Worm (Caenorhabditis elegans) whole organism, L3 larva: ENCODE data around the gene str-260.
"Not testable (repeated sequence)": the region's sequence is repeated elsewhere in the genome, so short reads cannot be mapped to it uniquely, and the experiment has no call there.

Experiments used
- ZK546.5 ChIP-seq: sonication (generic microtip); optimal IDR thresholded peaks from 2 replicates; lab custom pipeline; 2017; ENCODE audit warnings: missing biosample characterization, missing genetic modification characterization
- aly-2 ChIP-seq: fragments of 150-350 bp; optimal IDR thresholded peaks from 2 replicates; lab custom pipeline; 2014; ENCODE audit warnings: missing biosample characterization, missing genetic modification characterization
- ceh-28 ChIP-seq: fragments of 150-350 bp; optimal IDR thresholded peaks from 2 replicates; lab custom pipeline; 2014; ENCODE audit warnings: missing biosample characterization, missing genetic modification reagents, missing genetic modification characterization
- ceh-82 ChIP-seq: fragments of 150-350 bp; optimal IDR thresholded peaks from 2 replicates; lab custom pipeline; 2014; ENCODE audit warnings: missing biosample characterization, missing genetic modification characterization
- ceh-9 ChIP-seq: sonication (generic microtip); optimal IDR thresholded peaks from 2 replicates; lab custom pipeline; 2018; ENCODE audit warnings: missing biosample characterization, missing genetic modification characterization
- egl-5 ChIP-seq: fragments of 150-350 bp; optimal IDR thresholded peaks from 2 replicates; lab custom pipeline; 2017; ENCODE audit warnings: missing biosample characterization, missing genetic modification reagents, missing genetic modification characterization, inconsistent platforms
- elt-1 ChIP-seq: fragments of 150-350 bp; optimal IDR thresholded peaks from 2 replicates; lab custom pipeline; 2014; ENCODE audit warnings: missing biosample characterization, missing genetic modification characterization
- elt-2 ChIP-seq: sonication (generic microtip); optimal IDR thresholded peaks from 2 replicates; lab custom pipeline; 2016; ENCODE audit warnings: missing genetic modification reagents, mild to moderate bottlenecking, missing genetic modification characterization, missing compliant biosample characterization
- fkh-10 ChIP-seq: sonication (generic microtip); optimal IDR thresholded peaks from 2 replicates; lab custom pipeline; 2017; ENCODE audit warnings: missing biosample characterization, missing genetic modification reagents, missing genetic modification characterization
- fkh-2 ChIP-seq: fragments of 150-350 bp; optimal IDR thresholded peaks from 2 replicates; lab custom pipeline; 2014; ENCODE audit warnings: missing biosample characterization, missing genetic modification reagents, missing genetic modification characterization
- fos-1 ChIP-seq: fragments of 150-350 bp; optimal IDR thresholded peaks from 2 replicates; lab custom pipeline; 2014; ENCODE audit warnings: missing biosample characterization, missing genetic modification characterization
- hmg-11 ChIP-seq: sonication (generic microtip); optimal IDR thresholded peaks from 2 replicates; lab custom pipeline; 2016; ENCODE audit warnings: missing genetic modification characterization, missing compliant biosample characterization
- jun-1 ChIP-seq: fragments of 150-350 bp; optimal IDR thresholded peaks from 2 replicates; lab custom pipeline; 2014; ENCODE audit warnings: missing biosample characterization, missing genetic modification reagents, missing genetic modification characterization
- lin-15B ChIP-seq: fragments of 150-350 bp; optimal IDR thresholded peaks from 2 replicates; lab custom pipeline; 2014; ENCODE audit warnings: missing biosample characterization, missing genetic modification characterization
- lin-39 ChIP-seq: fragments of 150-350 bp; optimal IDR thresholded peaks from 2 replicates; lab custom pipeline; 2018; ENCODE audit warnings: missing biosample characterization, missing genetic modification reagents, missing genetic modification characterization
- lsy-12 ChIP-seq: sonication (generic microtip); optimal IDR thresholded peaks from 2 replicates; lab custom pipeline; 2016; ENCODE audit warnings: mild to moderate bottlenecking, missing genetic modification characterization, missing compliant biosample characterization
- mdl-1 ChIP-seq: fragments of 150-350 bp; optimal IDR thresholded peaks from 2 replicates; lab custom pipeline; 2014; ENCODE audit warnings: missing biosample characterization, missing genetic modification characterization
- mml-1 ChIP-seq: fragments of 150-350 bp; sonication (generic microtip); optimal IDR thresholded peaks from 3 replicates; lab custom pipeline; 2014; ENCODE audit warnings: missing biosample characterization, missing genetic modification characterization
- nfya-1 ChIP-seq: sonication (generic microtip); optimal IDR thresholded peaks from 2 replicates; lab custom pipeline; 2017; ENCODE audit warnings: missing genetic modification characterization, mild to moderate bottlenecking, missing compliant biosample characterization, antibody characterized with exemption, moderate library complexity; ENCODE audit not compliant: insufficient read depth
- nhr-11 ChIP-seq: fragments of 150-350 bp; optimal IDR thresholded peaks from 2 replicates; lab custom pipeline; 2014; ENCODE audit warnings: missing biosample characterization, missing genetic modification characterization
- nhr-12 ChIP-seq: fragments of 150-350 bp; optimal IDR thresholded peaks from 2 replicates; lab custom pipeline; 2014; ENCODE audit warnings: missing biosample characterization, missing genetic modification characterization
- nhr-23 ChIP-seq: fragments of 150-350 bp; optimal IDR thresholded peaks from 2 replicates; lab custom pipeline; 2014; ENCODE audit warnings: missing biosample characterization, missing genetic modification reagents, missing genetic modification characterization
- nhr-237 ChIP-seq: fragments of 150-350 bp; optimal IDR thresholded peaks from 2 replicates; lab custom pipeline; 2014; ENCODE audit warnings: missing biosample characterization, missing genetic modification characterization
- nhr-67 ChIP-seq: fragments of 150-350 bp; optimal IDR thresholded peaks from 2 replicates; lab custom pipeline; 2014; ENCODE audit warnings: missing biosample characterization, missing genetic modification characterization
- nhr-76 ChIP-seq: fragments of 150-350 bp; sonication (generic microtip); optimal IDR thresholded peaks from 5 replicates; lab custom pipeline; 2014; ENCODE audit warnings: missing biosample characterization, missing genetic modification characterization
- pha-4 ChIP-seq: fragments of 150-350 bp; optimal IDR thresholded peaks from 2 replicates; lab custom pipeline; 2014; ENCODE audit warnings: missing biosample characterization, missing genetic modification reagents, missing genetic modification characterization
- pqm-1 ChIP-seq: fragments of 150-350 bp; optimal IDR thresholded peaks from 2 replicates; lab custom pipeline; 2017; ENCODE audit warnings: missing biosample characterization, missing genetic modification characterization, inconsistent platforms
- sea-2 ChIP-seq: fragments of 150-350 bp; sonication (generic microtip); optimal IDR thresholded peaks from 4 replicates; lab custom pipeline; 2014; ENCODE audit warnings: missing biosample characterization, missing genetic modification reagents, missing genetic modification characterization
- snpc-4 ChIP-seq: fragments of 150-350 bp; optimal IDR thresholded peaks from 2 replicates; lab custom pipeline; 2014; ENCODE audit warnings: missing biosample characterization, missing genetic modification characterization
- tbx-2 ChIP-seq: sonication (generic microtip); optimal IDR thresholded peaks from 2 replicates; lab custom pipeline; 2016; ENCODE audit warnings: mild to moderate bottlenecking, missing genetic modification characterization, missing compliant biosample characterization
- unc-39 ChIP-seq: sonication (generic microtip); optimal IDR thresholded peaks from 4 replicates; lab custom pipeline; 2017; ENCODE audit warnings: missing biosample characterization, missing genetic modification characterization
- unc-62 ChIP-seq: fragments of 150-350 bp; sonication (generic microtip); optimal IDR thresholded peaks from 4 replicates; lab custom pipeline; 2014; ENCODE audit warnings: missing biosample characterization, missing genetic modification reagents, missing genetic modification characterization
- zag-1 ChIP-seq: fragments of 150-350 bp; optimal IDR thresholded peaks from 2 replicates; lab custom pipeline; 2014; ENCODE audit warnings: missing biosample characterization, missing genetic modification characterization
- ztf-11 ChIP-seq: fragments of 150-350 bp; optimal IDR thresholded peaks from 2 replicates; lab custom pipeline; 2014; ENCODE audit warnings: missing biosample characterization, missing genetic modification characterization

Gene str-260

ce11 chrV:3564335-3564734 is 37.4 kb downstream of the str-260 start, which contains the start of gene T24A6.17:
Gene T24A6.17, minus strand, starts transcription at chrV:3564435.
- TF ChIP-seq zag-1 (tag; lab: Kevin White, UChicago); fos-1; ceh-9 (tag; lab: Kevin White, UChicago): not testable (repeated sequence)
- TF ChIP-seq, all 47 proteins: peak for 0; not testable (repeated sequence) for 47

- TF ChIP-seq pqm-1 (tag; lab: Kevin White, UChicago); nhr-12; jun-1 (tag; lab: Kevin White, UChicago): not testable (repeated sequence)
Measured at ce11 chrV:3570695-3571094, 43.7 kb downstream of the str-260 start, which contains the start of gene F40C5.2. Gene F40C5.2, plus strand, starts transcription at chrV:3570995.

- TF ChIP-seq mml-1 (tag; lab: Kevin White, UChicago); nhr-23; fkh-2 (tag; lab: Kevin White, UChicago): not testable (repeated sequence)
Measured at ce11 chrV:3572408-3572807, 45.4 kb downstream of the str-260 start, which contains the start of gene F40C5.1. Gene F40C5.1, plus strand, starts transcription at chrV:3572708.

- TF ChIP-seq ZK546.5, result no peak
- TF ChIP-seq nhr-11, result no peak
- TF ChIP-seq nhr-237 (tag; lab: Kevin White, UChicago), result no peak
- no peak for TF ChIP-seq fos-1
- no peak for TF ChIP-seq aly-2 (tag; lab: Kevin White, UChicago)
- TF ChIP-seq jun-1 (tag; lab: Kevin White, UChicago), result no peak
- no peak for TF ChIP-seq pha-4
- TF ChIP-seq nhr-67 (tag; lab: Kevin White, UChicago), result no peak
- no peak for TF ChIP-seq mml-1 (tag; lab: Kevin White, UChicago)
- no peak for TF ChIP-seq snpc-4
- TF ChIP-seq ceh-82 (tag; lab: Kevin White, UChicago), result no peak
- no peak for TF ChIP-seq ceh-28
- no peak for TF ChIP-seq ceh-9 (tag; lab: Kevin White, UChicago)
- TF ChIP-seq, all 47 proteins: peak for 0
Measured at ce11 chrV:3575759-3576158, 48.8 kb downstream of the str-260 start, which contains the start of gene grl-27. Gene grl-27, minus strand, starts transcription at chrV:3575859.

- no peak for TF ChIP-seq ztf-11
- no peak for TF ChIP-seq snpc-4
- TF ChIP-seq nfya-1 (tag; lab: Kevin White, UChicago), result no peak
- no peak for TF ChIP-seq pqm-1 (tag; lab: Kevin White, UChicago)
- TF ChIP-seq aly-2 (tag; lab: Kevin White, UChicago), result no peak
- no peak for TF ChIP-seq nhr-76 (tag; lab: Kevin White, UChicago)
- no peak for TF ChIP-seq fkh-2 (tag; lab: Kevin White, UChicago)
- no peak for TF ChIP-seq sea-2
- no peak for TF ChIP-seq hmg-11 (tag; lab: Kevin White, UChicago)
- no peak for TF ChIP-seq egl-5 (tag; lab: Kevin White, UChicago)
- TF ChIP-seq pha-4, result no peak
- no peak for TF ChIP-seq nhr-23
- no peak for TF ChIP-seq nhr-12
- TF ChIP-seq fkh-10 (GFP tag; lab: Kevin White, UChicago), result no peak
- no peak for TF ChIP-seq mml-1 (tag; lab: Kevin White, UChicago)
- TF ChIP-seq jun-1 (tag; lab: Kevin White, UChicago), result no peak
- TF ChIP-seq lin-15B (tag; lab: Kevin White, UChicago), result no peak
- no peak for TF ChIP-seq unc-62
- TF ChIP-seq unc-39 (tag; lab: Kevin White, UChicago), result no peak
- no peak for TF ChIP-seq mdl-1 (tag; lab: Kevin White, UChicago)
Measured at ce11 chrV:3578813-3579212, 51.8 kb downstream of the str-260 start, which contains the start of gene pygl-1. Gene pygl-1, plus strand, starts transcription at chrV:3579023.

- TF ChIP-seq lin-39 (tag; lab: Kevin White, UChicago) (no peak), lsy-12 (tag; lab: Kevin White, UChicago) (no peak), tbx-2 (tag; lab: Kevin White, UChicago) (no peak), hmg-11 (tag; lab: Kevin White, UChicago) (no peak), nhr-23 (no peak), lin-15B (tag; lab: Kevin White, UChicago) (no peak), elt-2 (tag; lab: Kevin White, UChicago) (no peak), elt-1 (tag; lab: Kevin White, UChicago) (no peak), fos-1 (no peak), nhr-67 (tag; lab: Kevin White, UChicago) (no peak)
- TF ChIP-seq, all 47 proteins: peak for 0
Measured at ce11 chrV:3579248-3579647, 52.3 kb downstream of the str-260 start.
